Worm (Caenorhabditis elegans) whole organism, L2 larva: ENCODE measurements around the gene C18E9.7.
A peak's percentile ranks its signal among the peaks of the same experiment; 100 is the strongest.

Experiments used
- C34F6.9 ChIP-seq: fragments of 150-350 bp; optimal IDR thresholded peaks from 2 replicates; lab custom pipeline; 2014; ENCODE audit warnings: missing biosample characterization, missing genetic modification characterization
- R02D3.7 ChIP-seq: fragments of 150-350 bp; optimal IDR thresholded peaks from 2 replicates; lab custom pipeline; 2014; ENCODE audit warnings: missing biosample characterization, missing genetic modification characterization
- ZK546.5 ChIP-seq: sonication (generic microtip); optimal IDR thresholded peaks from 2 replicates; lab custom pipeline; 2017; ENCODE audit warnings: missing biosample characterization, missing genetic modification characterization
- alr-1 ChIP-seq: fragments of 150-350 bp; optimal IDR thresholded peaks from 2 replicates; lab custom pipeline; 2014; ENCODE audit warnings: missing biosample characterization, missing genetic modification characterization
- aly-2 ChIP-seq: fragments of 150-350 bp; optimal IDR thresholded peaks from 2 replicates; lab custom pipeline; 2014; ENCODE audit warnings: missing biosample characterization, missing genetic modification characterization
- ama-1 ChIP-seq: fragments of 150-350 bp; optimal IDR thresholded peaks from 2 replicates; lab custom pipeline; 2018; ENCODE audit warnings: inconsistent platforms
- blmp-1 ChIP-seq: sonication (generic microtip); optimal IDR thresholded peaks from 2 replicates; lab custom pipeline; 2017; ENCODE audit warnings: missing genetic modification characterization, mild to moderate bottlenecking, missing compliant biosample characterization, antibody characterized with exemption, moderate library complexity; ENCODE audit not compliant: insufficient read depth
- ceh-16 ChIP-seq: fragments of 150-350 bp; optimal IDR thresholded peaks from 2 replicates; lab custom pipeline; 2014; ENCODE audit warnings: missing biosample characterization, missing genetic modification characterization
- ceh-82 ChIP-seq: fragments of 150-350 bp; optimal IDR thresholded peaks from 2 replicates; lab custom pipeline; 2014; ENCODE audit warnings: missing biosample characterization, missing genetic modification characterization
- crh-2 ChIP-seq: sonication (generic microtip); optimal IDR thresholded peaks from 2 replicates; lab custom pipeline; 2017; ENCODE audit warnings: missing biosample characterization, missing genetic modification characterization
- dmd-4 ChIP-seq: sonication (generic microtip); optimal IDR thresholded peaks from 2 replicates; lab custom pipeline; 2017; ENCODE audit warnings: missing biosample characterization, missing genetic modification characterization
- elt-1 ChIP-seq: fragments of 150-350 bp; optimal IDR thresholded peaks from 2 replicates; lab custom pipeline; 2014; ENCODE audit warnings: missing biosample characterization, missing genetic modification characterization
- elt-3 ChIP-seq: sonication (generic microtip); optimal IDR thresholded peaks from 2 replicates; lab custom pipeline; 2017; ENCODE audit warnings: missing biosample characterization, missing genetic modification characterization
- fos-1 ChIP-seq: fragments of 150-350 bp; optimal IDR thresholded peaks from 2 replicates; lab custom pipeline; 2014; ENCODE audit warnings: missing biosample characterization, missing genetic modification characterization
- gmeb-1 ChIP-seq: fragments of 150-350 bp; optimal IDR thresholded peaks from 2 replicates; lab custom pipeline; 2014; ENCODE audit warnings: missing biosample characterization, missing genetic modification characterization
- lin-11 ChIP-seq: fragments of 150-350 bp; sonication (generic microtip); optimal IDR thresholded peaks from 2 replicates; lab custom pipeline; 2014; ENCODE audit warnings: missing biosample characterization, missing genetic modification characterization, inconsistent platforms, mixed read lengths
- lin-13 ChIP-seq: fragments of 150-350 bp; optimal IDR thresholded peaks from 2 replicates; lab custom pipeline; 2014; ENCODE audit warnings: missing biosample characterization, missing genetic modification reagents, missing genetic modification characterization
- lsy-2 ChIP-seq, 2 experiments: fragments of 150-350 bp in 1 of 2; sonication (generic microtip) in 1 of 2; optimal IDR thresholded peaks; 2 replicates each; lab custom pipeline; 2014 to 2017; ENCODE audit warnings: missing biosample characterization in 2 of 2, missing genetic modification characterization in 2 of 2
- mab-5 ChIP-seq: fragments of 150-350 bp; optimal IDR thresholded peaks from 2 replicates; lab custom pipeline; 2014; ENCODE audit warnings: missing biosample characterization, missing genetic modification characterization
- mbf-1 ChIP-seq: sonication (generic microtip); optimal IDR thresholded peaks from 2 replicates; lab custom pipeline; 2017; ENCODE audit warnings: missing biosample characterization, missing genetic modification characterization
- mdl-1 ChIP-seq, 2 experiments: fragments of 150-350 bp in 1 of 2; sonication (generic microtip) in 1 of 2; optimal IDR thresholded peaks; 2 replicates each; lab custom pipeline; 2017; ENCODE audit warnings: missing biosample characterization in 2 of 2, missing genetic modification characterization in 2 of 2
- nhr-10 ChIP-seq: sonication (generic microtip); optimal IDR thresholded peaks from 2 replicates; lab custom pipeline; 2017; ENCODE audit warnings: missing biosample characterization, missing genetic modification characterization
- nhr-11 ChIP-seq: fragments of 150-350 bp; optimal IDR thresholded peaks from 2 replicates; lab custom pipeline; 2014; ENCODE audit warnings: missing biosample characterization, missing genetic modification characterization
- nhr-12 ChIP-seq: fragments of 150-350 bp; optimal IDR thresholded peaks from 2 replicates; lab custom pipeline; 2014; ENCODE audit warnings: missing biosample characterization, missing genetic modification characterization
- nhr-129 ChIP-seq: fragments of 150-350 bp; optimal IDR thresholded peaks from 2 replicates; lab custom pipeline; 2014; ENCODE audit warnings: missing biosample characterization, missing genetic modification characterization
- nhr-21 ChIP-seq: fragments of 150-350 bp; optimal IDR thresholded peaks from 2 replicates; lab custom pipeline; 2014; ENCODE audit warnings: missing biosample characterization, missing genetic modification characterization
- nhr-23 ChIP-seq: fragments of 150-350 bp; optimal IDR thresholded peaks from 2 replicates; lab custom pipeline; 2014; ENCODE audit warnings: missing biosample characterization, missing genetic modification reagents, missing genetic modification characterization
- nhr-237 ChIP-seq: fragments of 150-350 bp; optimal IDR thresholded peaks from 2 replicates; lab custom pipeline; 2014; ENCODE audit warnings: missing biosample characterization, missing genetic modification characterization
- nhr-25 ChIP-seq: fragments of 150-350 bp; sonication (generic microtip); optimal IDR thresholded peaks from 3 replicates; lab custom pipeline; 2014; ENCODE audit warnings: missing biosample characterization, missing genetic modification characterization
- nhr-6 ChIP-seq: fragments of 150-350 bp; optimal IDR thresholded peaks from 2 replicates; lab custom pipeline; 2014; ENCODE audit warnings: missing biosample characterization, missing genetic modification characterization
- nhr-77 ChIP-seq: fragments of 150-350 bp; optimal IDR thresholded peaks from 2 replicates; lab custom pipeline; 2014; ENCODE audit warnings: missing biosample characterization, missing genetic modification characterization
- sem-4 ChIP-seq: fragments of 150-350 bp; optimal IDR thresholded peaks from 2 replicates; lab custom pipeline; 2014; ENCODE audit warnings: missing biosample characterization, missing genetic modification reagents, missing genetic modification characterization
- skn-1 ChIP-seq: sonication (generic microtip); optimal IDR thresholded peaks from 2 replicates; lab custom pipeline; 2017; ENCODE audit warnings: missing biosample characterization, missing genetic modification characterization
- sma-9 ChIP-seq, 2 experiments: fragments of 150-350 bp in 1 of 2; sonication (generic microtip) in 1 of 2; optimal IDR thresholded peaks; 2 replicates each; lab custom pipeline; 2014 to 2016; ENCODE audit warnings: missing genetic modification characterization in 2 of 2, mild to moderate bottlenecking in 1 of 2, missing biosample characterization in 1 of 2, missing compliant biosample characterization in 1 of 2, missing genetic modification reagents in 1 of 2, moderate library complexity in 1 of 2
- snpc-4 ChIP-seq: fragments of 150-350 bp; optimal IDR thresholded peaks from 2 replicates; lab custom pipeline; 2014; ENCODE audit warnings: missing biosample characterization, missing genetic modification characterization
- unc-39 ChIP-seq: fragments of 150-350 bp; optimal IDR thresholded peaks from 2 replicates; lab custom pipeline; 2014; ENCODE audit warnings: missing biosample characterization, missing genetic modification characterization
- unc-55 ChIP-seq: fragments of 150-350 bp; sonication (generic microtip); optimal IDR thresholded peaks from 3 replicates; lab custom pipeline; 2014; ENCODE audit warnings: missing biosample characterization, missing genetic modification reagents, missing genetic modification characterization
- unc-62 ChIP-seq: fragments of 150-350 bp; optimal IDR thresholded peaks from 2 replicates; lab custom pipeline; 2014; ENCODE audit warnings: missing biosample characterization, missing genetic modification reagents, missing genetic modification characterization
- zag-1 ChIP-seq: fragments of 150-350 bp; optimal IDR thresholded peaks from 2 replicates; lab custom pipeline; 2014; ENCODE audit warnings: missing biosample characterization, missing genetic modification characterization
- ztf-1 ChIP-seq: fragments of 200-800 bp; sonication (Bioruptor generic); conservative IDR thresholded peaks from 2 replicates; pipeline ENCODE4 v1.3.6; 2022; ENCODE audit warnings: missing genetic modification characterization, missing compliant biosample characterization
- ztf-11 ChIP-seq: sonication (generic microtip); optimal IDR thresholded peaks from 2 replicates; lab custom pipeline; 2017; ENCODE audit warnings: missing biosample characterization, missing genetic modification characterization
- ztf-4 ChIP-seq: fragments of 150-350 bp; optimal IDR thresholded peaks from 2 replicates; lab custom pipeline; 2014; ENCODE audit warnings: missing biosample characterization, missing genetic modification characterization

C18E9.7 gene

ce11 chrII:8945167-8945566, 37.4 kb downstream of the C18E9.7 start:
- TF ChIP-seq unc-39 = no peak
- TF ChIP-seq elt-1 (tag; lab: Kevin White, UChicago) = no peak

DNA sequence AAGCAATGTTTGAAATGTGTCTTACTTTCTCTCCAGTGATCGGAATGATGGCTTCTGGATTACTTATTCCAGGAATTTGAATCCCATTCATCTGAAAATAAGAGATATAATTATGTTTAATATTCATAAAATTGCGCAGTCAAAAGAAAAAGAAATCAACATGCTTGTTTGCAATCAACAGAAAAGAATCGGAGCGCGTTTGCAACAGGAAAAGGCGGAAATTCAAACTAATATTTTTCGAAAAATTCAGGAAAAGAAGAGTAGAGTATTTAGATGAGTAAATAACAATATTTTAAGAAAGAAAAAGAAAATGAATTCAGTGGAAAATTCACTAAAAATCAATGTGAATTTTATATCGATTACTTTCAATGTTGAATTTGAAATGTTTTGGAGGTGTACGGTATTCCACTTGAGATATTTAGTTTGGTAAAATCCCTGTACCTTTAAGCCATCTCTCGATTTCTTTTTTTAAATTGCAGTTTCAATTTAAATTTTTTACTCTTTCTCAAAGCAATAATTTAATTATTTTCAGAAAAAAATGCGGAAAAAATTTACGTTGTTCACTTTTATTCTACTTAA, 42.1 kb downstream of the C18E9.7 start, which contains the start of the genes set-17 and T21B10.4:
TSS of gene set-17 (minus strand) at position 127 of the 579 bp plus-strand sequence.
TSS of gene T21B10.4 (plus strand) at position 533 of the 579 bp plus-strand sequence.
- TF ChIP-seq ztf-4 (tag; lab: Kevin White, UChicago) (no peak), elt-3 (tag; lab: Kevin White, UChicago) (no peak), ztf-1 (GFP tag; lab: Robert Waterston, UW) (no peak), gmeb-1 (tag; lab: Kevin White, UChicago) (peak; percentile 70), lsy-2 (tag; optimal IDR thresholded peaks at IDR 0.05; lab: Kevin White, UChicago) (peak in 1 of 2 experiments; percentile 62), nhr-6 (tag; lab: Kevin White, UChicago) (no peak), nhr-129 (tag; lab: Kevin White, UChicago) (no peak), nhr-23 (tag; lab: Kevin White, UChicago) (no peak), lin-13 (no peak), C34F6.9 (tag; lab: Kevin White, UChicago) (peak; percentile 51), unc-39 (no peak), mbf-1 (no peak), nhr-21 (tag; lab: Kevin White, UChicago) (no peak), ZK546.5 (tag; lab: Kevin White, UChicago) (no peak), unc-55 (GFP tag; lab: Kevin White, UChicago) (peak; percentile 54), ama-1 (no peak), crh-2 (tag; lab: Kevin White, UChicago) (peak; percentile 2)

DNA sequence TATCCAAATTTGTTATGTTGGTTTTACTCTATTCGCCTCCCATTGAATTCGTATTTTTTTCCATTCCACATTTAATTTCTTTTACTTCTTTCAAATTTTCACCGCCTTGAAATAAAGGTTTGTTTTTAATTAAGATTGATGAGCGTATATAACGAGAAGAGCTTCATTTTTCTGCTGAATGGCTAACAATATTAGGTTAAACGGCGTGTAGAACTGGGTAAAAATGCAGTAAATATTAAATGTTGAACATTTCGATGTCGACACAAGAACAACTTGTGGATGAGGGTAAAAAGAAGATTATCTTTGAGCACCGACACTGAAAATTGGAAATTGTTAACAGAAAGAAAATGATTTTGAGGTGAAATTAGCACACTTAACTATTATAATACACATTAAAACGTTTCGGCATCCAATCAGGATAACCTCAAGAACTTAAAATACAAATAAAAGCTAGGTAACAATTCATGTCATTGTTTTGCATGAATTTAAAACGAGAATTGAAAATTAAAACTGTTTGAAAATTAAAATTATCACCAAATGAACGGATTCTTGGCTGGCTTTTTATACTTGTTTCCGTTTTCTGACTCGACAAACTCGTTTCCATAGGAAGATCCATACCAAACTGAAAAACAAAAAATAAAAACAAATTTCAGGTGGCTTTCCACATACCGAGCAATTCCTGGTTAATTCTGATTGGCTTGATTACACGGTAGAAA, 43.5 kb downstream of the C18E9.7 start:
- TF ChIP-seq fos-1 (tag; lab: Kevin White, UChicago) = no peak
- TF ChIP-seq C34F6.9 (tag; lab: Kevin White, UChicago) = no peak
- TF ChIP-seq gmeb-1 (tag; lab: Kevin White, UChicago) = no peak
- no peak for TF ChIP-seq nhr-11 (tag; lab: Kevin White, UChicago)
- no peak for TF ChIP-seq skn-1
- no peak for TF ChIP-seq nhr-12 (tag; lab: Kevin White, UChicago)
- no peak for TF ChIP-seq mab-5
- no peak for TF ChIP-seq nhr-21 (tag; lab: Kevin White, UChicago)
- TF ChIP-seq zag-1 (tag; lab: Kevin White, UChicago) = no peak

- TF ChIP-seq unc-62 (GFP tag; lab: Kevin White, UChicago) (no peak), nhr-237 (tag; lab: Kevin White, UChicago) (no peak), mdl-1 (tag; optimal IDR thresholded peaks at IDR 0.05; lab: Kevin White, UChicago) (no peak), snpc-4 (tag; lab: Kevin White, UChicago) (no peak), nhr-10 (tag; lab: Kevin White, UChicago) (no peak), elt-1 (tag; lab: Kevin White, UChicago) (no peak), alr-1 (tag; lab: Kevin White, UChicago) (no peak), ztf-11 (tag; lab: Kevin White, UChicago) (no peak), C34F6.9 (tag; lab: Kevin White, UChicago) (peak; percentile 10), unc-39 (no peak), lin-13 (peak; percentile 67), unc-55 (GFP tag; lab: Kevin White, UChicago) (peak; percentile 5), zag-1 (tag; lab: Kevin White, UChicago) (no peak), aly-2 (tag; lab: Kevin White, UChicago) (no peak), sem-4 (tag; lab: Kevin White, UChicago) (no peak), sma-9 (GFP tag; optimal IDR thresholded peaks at IDR 0.05; lab: Kevin White, UChicago) (peak; percentile 56), sma-9 (tag; optimal IDR thresholded peaks at IDR 0.05; lab: Kevin White, UChicago) (no peak), blmp-1 (tag; lab: Kevin White, UChicago) (no peak), ama-1 (peak; percentile 42), lsy-2 (tag; optimal IDR thresholded peaks at IDR 0.05; lab: Kevin White, UChicago) (peak in 1 of 2 experiments; percentile 57), R02D3.7 (tag; lab: Kevin White, UChicago) (no peak), gmeb-1 (tag; lab: Kevin White, UChicago) (no peak), ceh-82 (tag; lab: Kevin White, UChicago) (no peak), crh-2 (tag; lab: Kevin White, UChicago) (peak; percentile 12), nhr-25 (tag; lab: Kevin White, UChicago) (no peak), dmd-4 (no peak), nhr-23 (tag; lab: Kevin White, UChicago) (no peak), ztf-1 (GFP tag; lab: Robert Waterston, UW) (no peak), nhr-77 (tag; lab: Kevin White, UChicago) (no peak), lin-11 (tag; lab: Kevin White, UChicago) (no peak), nhr-11 (tag; lab: Kevin White, UChicago) (no peak), nhr-6 (tag; lab: Kevin White, UChicago) (no peak), nhr-129 (tag; lab: Kevin White, UChicago) (no peak), ceh-16 (no peak)
Observed at ce11 chrII:8933693-8934432, 48.7 kb downstream of the C18E9.7 start, which contains the start of gene T21B10.3. Gene T21B10.3 (plus strand): TSS chrII:8934382.
